Fruit fly (Drosophila melanogaster) whole organism, embryonic: Measurements from ENCODE around the gene Snx3.

Source experiments
- Bgb ChIP-seq: fragments of 200-800 bp; sonication (Bioruptor generic); IDR thresholded peaks from 2 replicates; pipeline ENCODE4 v1.3.6; 2022; ENCODE audit warnings: missing biosample characterization, missing genetic modification characterization; ENCODE audit not compliant: partially characterized antibody
- CG10959 ChIP-seq: fragments of 200-800 bp; sonication (Bioruptor generic); IDR thresholded peaks from 2 replicates; pipeline ENCODE4 v1.3.6; 2022; ENCODE audit warnings: missing biosample characterization, missing genetic modification characterization
- CG11560 ChIP-seq: fragments of 200-800 bp; sonication (Bioruptor generic); IDR thresholded peaks from 3 replicates; pipeline ENCODE4 v1.3.6; 2022; ENCODE audit warnings: missing biosample characterization, missing genetic modification characterization
- CG11696 ChIP-seq: fragments of 200-800 bp; sonication (Bioruptor generic); IDR thresholded peaks from 2 replicates; pipeline ENCODE4 v1.3.6; 2022; ENCODE audit warnings: missing biosample characterization, missing genetic modification characterization
- CG12391 ChIP-seq: fragments of 200-800 bp; sonication (Bioruptor generic); optimal IDR thresholded peaks from 3 replicates; lab custom pipeline; 2018; ENCODE audit warnings: missing biosample characterization, mild to moderate bottlenecking, missing genetic modification characterization, moderate library complexity
- CG12744 ChIP-seq: fragments of 200-800 bp; sonication (Bioruptor generic); optimal IDR thresholded peaks from 2 replicates; lab custom pipeline; 2016; ENCODE audit warnings: missing biosample characterization, missing genetic modification characterization
- CG12769 ChIP-seq: fragments of 200-800 bp; sonication (Bioruptor generic); optimal IDR thresholded peaks from 2 replicates; lab custom pipeline; 2019; ENCODE audit warnings: missing biosample characterization, mild to moderate bottlenecking, missing genetic modification characterization, moderate library complexity
- CG14050 ChIP-seq: fragments of 200-800 bp; sonication (Bioruptor generic); IDR thresholded peaks from 3 replicates; pipeline ENCODE4 v1.3.6; 2022; ENCODE audit warnings: missing biosample characterization, missing genetic modification characterization
- CG15269 ChIP-seq: fragments of 200-800 bp; sonication (Bioruptor generic); optimal IDR thresholded peaks from 2 replicates; lab custom pipeline; 2018; ENCODE audit warnings: missing biosample characterization, mild to moderate bottlenecking, missing genetic modification characterization, moderate library complexity
- CG15601 ChIP-seq: fragments of 200-800 bp; sonication (Bioruptor generic); optimal IDR thresholded peaks from 3 replicates; lab custom pipeline; 2019; ENCODE audit warnings: missing biosample characterization, mild to moderate bottlenecking, missing genetic modification characterization, moderate library complexity
- CG1602 ChIP-seq: fragments of 200-800 bp; sonication (Bioruptor generic); optimal IDR thresholded peaks from 3 replicates; lab custom pipeline; 2016; ENCODE audit warnings: missing biosample characterization, missing genetic modification characterization
- CG18262 ChIP-seq: fragments of 200-800 bp; optimal IDR thresholded peaks from 3 replicates; lab custom pipeline; 2019; ENCODE audit warnings: missing biosample characterization, mild to moderate bottlenecking, missing genetic modification characterization, moderate library complexity
- CG1832 ChIP-seq: fragments of 200-800 bp; sonication (Bioruptor generic); optimal IDR thresholded peaks from 2 replicates; lab custom pipeline; 2017; ENCODE audit warnings: missing biosample characterization, mild to moderate bottlenecking, missing genetic modification characterization, inconsistent platforms
- CG2120 ChIP-seq: fragments of 200-800 bp; sonication (Bioruptor generic); optimal IDR thresholded peaks from 3 replicates; lab custom pipeline; 2016; ENCODE audit warnings: missing biosample characterization, missing genetic modification characterization
- CG2889 ChIP-seq: fragments of 200-800 bp; sonication (Bioruptor generic); IDR thresholded peaks from 3 replicates; pipeline ENCODE4 v1.3.6; 2022; ENCODE audit warnings: missing biosample characterization, missing genetic modification characterization
- CG30020 ChIP-seq: fragments of 200-800 bp; optimal IDR thresholded peaks from 2 replicates; lab custom pipeline; 2019; ENCODE audit warnings: missing biosample characterization, mild to moderate bottlenecking, missing genetic modification characterization, moderate library complexity
- CG31388 ChIP-seq: fragments of 200-800 bp; sonication (Bioruptor generic); optimal IDR thresholded peaks from 2 replicates; lab custom pipeline; 2016; ENCODE audit warnings: missing biosample characterization, missing genetic modification characterization
- CG32772 ChIP-seq: fragments of 200-800 bp; sonication (Bioruptor generic); IDR thresholded peaks from 2 replicates; pipeline ENCODE4 v1.3.6; 2022; ENCODE audit warnings: missing biosample characterization, missing genetic modification characterization
- CG3847 ChIP-seq: fragments of 200-800 bp; sonication (Bioruptor generic); IDR thresholded peaks from 2 replicates; pipeline ENCODE4 v1.3.6; 2022; ENCODE audit warnings: missing biosample characterization, missing genetic modification characterization
- CG7271 ChIP-seq: fragments of 200-800 bp; sonication (Bioruptor generic); optimal IDR thresholded peaks from 2 replicates; lab custom pipeline; 2018; ENCODE audit warnings: missing biosample characterization, mild to moderate bottlenecking, missing genetic modification characterization, moderate library complexity
- CG7556 ChIP-seq: fragments of 200-800 bp; sonication (Bioruptor generic); optimal IDR thresholded peaks from 2 replicates; lab custom pipeline; 2017; ENCODE audit warnings: missing biosample characterization, mild to moderate bottlenecking, missing genetic modification characterization
- CG7786 ChIP-seq: fragments of 200-800 bp; sonication (Bioruptor generic); optimal IDR thresholded peaks from 2 replicates; lab custom pipeline; 2016; ENCODE audit warnings: missing biosample characterization, missing genetic modification characterization
- CG8290 ChIP-seq, 3 experiments: fragments of 200-800 bp; sonication (Bioruptor generic); optimal IDR thresholded peaks; 2 replicates each; lab custom pipeline; 2016 to 2019; ENCODE audit warnings: missing biosample characterization in 3 of 3, missing genetic modification characterization in 3 of 3, mild to moderate bottlenecking in 2 of 3, moderate library complexity in 1 of 3
- CG9817 ChIP-seq: fragments of 200-800 bp; sonication (Bioruptor generic); optimal IDR thresholded peaks from 2 replicates; lab custom pipeline; 2018; ENCODE audit warnings: missing biosample characterization, mild to moderate bottlenecking, missing genetic modification characterization, moderate library complexity
- CG9876 ChIP-seq: fragments of 200-800 bp; sonication (Bioruptor generic); optimal IDR thresholded peaks from 2 replicates; lab custom pipeline; 2016; ENCODE audit warnings: missing biosample characterization, missing genetic modification characterization
- D19B ChIP-seq: fragments of 200-800 bp; sonication (Bioruptor generic); optimal IDR thresholded peaks from 2 replicates; lab custom pipeline; 2017; ENCODE audit warnings: missing biosample characterization, mild to moderate bottlenecking, missing genetic modification characterization
- Fer1 ChIP-seq: fragments of 200-800 bp; sonication (Bioruptor generic); optimal IDR thresholded peaks from 2 replicates; lab custom pipeline; 2017; ENCODE audit warnings: missing biosample characterization, mild to moderate bottlenecking, missing genetic modification characterization
- HHEX ChIP-seq: fragments of 200-800 bp; sonication (Bioruptor generic); optimal IDR thresholded peaks from 3 replicates; lab custom pipeline; 2017; ENCODE audit warnings: missing biosample characterization, mild to moderate bottlenecking, missing genetic modification characterization, missing genetic modification reagents
- Lim3 ChIP-seq: fragments of 200-800 bp; sonication (Bioruptor generic); IDR thresholded peaks from 2 replicates; pipeline ENCODE4 v1.3.6; 2022; ENCODE audit warnings: missing biosample characterization, missing genetic modification characterization
- Mad ChIP-seq: fragments of 200-800 bp; sonication (Bioruptor generic); optimal IDR thresholded peaks from 2 replicates; lab custom pipeline; 2016; ENCODE audit warnings: missing biosample characterization, missing genetic modification characterization
- NC2β ChIP-seq: fragments of 200-800 bp; sonication (Bioruptor generic); optimal IDR thresholded peaks from 2 replicates; lab custom pipeline; 2016; ENCODE audit warnings: missing biosample characterization, missing genetic modification characterization
- Sry-β ChIP-seq: fragments of 200-800 bp; sonication (Bioruptor generic); optimal IDR thresholded peaks from 2 replicates; lab custom pipeline; 2018; ENCODE audit warnings: missing biosample characterization, mild to moderate bottlenecking, missing genetic modification characterization, moderate library complexity
- bab2 ChIP-seq: fragments of 200-800 bp; sonication (Bioruptor generic); optimal IDR thresholded peaks from 2 replicates; lab custom pipeline; 2016; ENCODE audit warnings: missing biosample characterization, missing genetic modification characterization
- crol ChIP-seq: fragments of 200-800 bp; sonication (Bioruptor generic); IDR thresholded peaks from 2 replicates; pipeline ENCODE4 v1.3.6; 2022; ENCODE audit warnings: missing biosample characterization, missing genetic modification characterization
- disco-r ChIP-seq: fragments of 200-800 bp; sonication (Bioruptor generic); optimal IDR thresholded peaks from 2 replicates; lab custom pipeline; 2016; ENCODE audit warnings: missing biosample characterization, missing genetic modification characterization
- dmrt11E ChIP-seq: fragments of 200-800 bp; sonication (Bioruptor generic); optimal IDR thresholded peaks from 3 replicates; lab custom pipeline; 2018; ENCODE audit warnings: missing biosample characterization, mild to moderate bottlenecking, missing genetic modification characterization, moderate library complexity
- dmrt99B ChIP-seq: fragments of 200-800 bp; sonication (Bioruptor generic); optimal IDR thresholded peaks from 2 replicates; lab custom pipeline; 2018; ENCODE audit warnings: missing biosample characterization, mild to moderate bottlenecking, missing genetic modification characterization, moderate library complexity
- dysf ChIP-seq: fragments of 200-800 bp; sonication (Bioruptor generic); IDR thresholded peaks from 3 replicates; pipeline ENCODE4 v1.3.6; 2022; ENCODE audit warnings: missing biosample characterization, missing genetic modification characterization
- ewg ChIP-seq: fragments of 200-800 bp; sonication (Bioruptor generic); optimal IDR thresholded peaks from 3 replicates; lab custom pipeline; 2017; ENCODE audit warnings: mild to moderate bottlenecking, missing biosample characterization, missing genetic modification reagents, missing genetic modification characterization
- exex ChIP-seq: fragments of 200-800 bp; sonication (Bioruptor generic); optimal IDR thresholded peaks from 4 replicates; lab custom pipeline; 2018; ENCODE audit warnings: missing biosample characterization, mild to moderate bottlenecking, missing genetic modification characterization, moderate library complexity
- gem ChIP-seq: fragments of 200-800 bp; sonication (Bioruptor generic); optimal IDR thresholded peaks from 2 replicates; lab custom pipeline; 2019; ENCODE audit warnings: missing biosample characterization, mild to moderate bottlenecking, missing genetic modification characterization, moderate library complexity
- klu ChIP-seq: fragments of 200-800 bp; sonication (Bioruptor generic); IDR thresholded peaks from 2 replicates; pipeline ENCODE4 v1.3.6; 2022; ENCODE audit warnings: missing biosample characterization, missing genetic modification characterization
- lmd ChIP-seq: fragments of 200-800 bp; sonication (Bioruptor generic); IDR thresholded peaks from 2 replicates; pipeline ENCODE4 v1.3.6; 2022; ENCODE audit warnings: missing biosample characterization, missing genetic modification characterization
- otp ChIP-seq: fragments of 200-800 bp; sonication (Bioruptor generic); IDR thresholded peaks from 3 replicates; pipeline ENCODE4, ENCODE4 v1.3.6; 2022; ENCODE audit warnings: missing biosample characterization, missing genetic modification characterization
- pb ChIP-seq: fragments of 200-800 bp; sonication (Bioruptor generic); optimal IDR thresholded peaks from 3 replicates; lab custom pipeline; 2016; ENCODE audit warnings: missing biosample characterization, missing genetic modification characterization
- rib ChIP-seq: fragments of 200-800 bp; sonication (Bioruptor generic); IDR thresholded peaks from 2 replicates; pipeline ENCODE4 v1.3.6; 2022; ENCODE audit warnings: missing biosample characterization, missing genetic modification characterization
- sob ChIP-seq: fragments of 200-800 bp; sonication (Bioruptor generic); IDR thresholded peaks from 2 replicates; pipeline ENCODE4 v1.3.6; 2022; ENCODE audit warnings: missing biosample characterization, missing genetic modification characterization
- tgo ChIP-seq: fragments of 200-800 bp; sonication (Bioruptor generic); IDR thresholded peaks from 3 replicates; pipeline ENCODE4 v1.3.6; 2022; ENCODE audit warnings: missing biosample characterization, missing genetic modification characterization
- trh ChIP-seq: fragments of 200-800 bp; sonication (Bioruptor generic); optimal IDR thresholded peaks from 2 replicates; lab custom pipeline; 2016; ENCODE audit warnings: missing biosample characterization, missing genetic modification characterization
- tup ChIP-seq: fragments of 200-800 bp; sonication (Bioruptor generic); optimal IDR thresholded peaks from 2 replicates; lab custom pipeline; 2016; ENCODE audit warnings: missing biosample characterization, mild to moderate bottlenecking, missing genetic modification characterization, moderate library complexity
- unpg ChIP-seq: fragments of 200-800 bp; sonication (Bioruptor generic); optimal IDR thresholded peaks from 3 replicates; lab custom pipeline; 2018; ENCODE audit warnings: missing biosample characterization, mild to moderate bottlenecking, missing genetic modification characterization, moderate library complexity

Snx3 gene

DNA sequence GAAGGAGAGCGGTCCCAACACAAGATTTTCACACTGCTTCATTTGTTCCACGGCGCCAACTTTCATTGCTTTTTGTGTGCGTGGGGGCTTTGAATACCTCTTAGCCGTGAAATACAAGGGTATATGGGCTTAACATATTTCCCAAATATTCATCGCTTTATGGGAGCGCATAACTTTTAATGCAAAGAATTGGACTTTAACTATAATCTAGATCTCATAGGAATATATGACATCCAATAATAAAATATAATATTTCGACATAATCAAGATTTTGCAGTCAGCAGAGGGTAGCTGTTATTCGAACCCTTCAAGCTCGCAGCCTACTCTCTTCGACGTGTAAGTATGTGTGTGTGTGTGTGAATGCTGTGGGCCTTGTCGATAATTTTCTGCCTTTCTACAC, 36.2 kb upstream of the Snx3 start (continued):
- TF ChIP-seq ewg (GFP tag; lab: Kevin White, UChicago) (no peak), CG2120 (GFP tag; lab: Kevin White, UChicago) (peak; percentile 64), CG12769 (tag; lab: Kevin White, UChicago) (peak; percentile 15), CG32772 (no peak), CG2889 (0 out of 3 replicates have a peak, but pooled peaks have one; percentile 36), CG9817 (tag; lab: Kevin White, UChicago) (peak; percentile 17), crol (GFP tag; lab: Robert Waterston, UW) (no peak), NC2β (GFP tag; lab: Kevin White, UChicago) (no peak), CG8290 (GFP tag; optimal IDR thresholded peaks at IDR 0.05; lab: Kevin White, UChicago) (no peak), CG8290 (tag; optimal IDR thresholded peaks at IDR 0.05; lab: Kevin White, UChicago) (no peak), tup (GFP tag; lab: Kevin White, UChicago) (no peak), dmrt99B (tag; lab: Kevin White, UChicago) (peak; percentile 59), CG12391 (tag; lab: Kevin White, UChicago) (no peak), sob (GFP tag; lab: Robert Waterston, UW) (0 out of 2 replicates have a peak, but pooled peaks have one; percentile 35), D19B (peak; percentile 89), Fer1 (GFP tag; lab: Kevin White, UChicago) (peak; percentile 70), CG11696 (no peak), otp (GFP tag; lab: Robert Waterston, UW) (no peak), CG14050 (GFP tag; lab: Robert Waterston, UW) (no peak), CG3847 (GFP tag; lab: Robert Waterston, UW) (no peak), CG7271 (tag; lab: Kevin White, UChicago) (no peak), CG9876 (no peak), dmrt11E (tag; lab: Kevin White, UChicago) (no peak), Mad (GFP tag; lab: Kevin White, UChicago) (no peak), tgo (peak; percentile 46; the same call in 2 of the 3 replicates), Sry-β (GFP tag; lab: Kevin White, UChicago) (no peak), Bgb (no peak), CG1602 (GFP tag; lab: Kevin White, UChicago) (peak; percentile 3), CG31388 (GFP tag; lab: Kevin White, UChicago) (no peak), CG11560 (tag; lab: Robert Waterston, UW) (no peak), trh (GFP tag; lab: Kevin White, UChicago) (no peak), disco-r (GFP tag; lab: Kevin White, UChicago) (no peak), CG1832 (GFP tag; lab: Kevin White, UChicago) (no peak), CG12744 (no peak), lmd (GFP tag; lab: Robert Waterston, UW) (peak; percentile 29; the same call in 1 of the 2 replicates), CG18262 (tag; lab: Kevin White, UChicago) (no peak), CG10959 (GFP tag; lab: Robert Waterston, UW) (no peak), Lim3 (GFP tag; lab: Robert Waterston, UW) (no peak), gem (tag; lab: Kevin White, UChicago) (peak; percentile 66), dysf (GFP tag; lab: Robert Waterston, UW) (peak; percentile 65), CG15601 (tag; lab: Kevin White, UChicago) (no peak), CG7786 (GFP tag; lab: Kevin White, UChicago) (no peak), HHEX (GFP tag; lab: Kevin White, UChicago) (peak; percentile 36), CG15269 (tag; lab: Kevin White, UChicago) (peak; percentile 39), rib (no peak), exex (tag; lab: Kevin White, UChicago) (no peak), bab2 (GFP tag; lab: Kevin White, UChicago) (peak; percentile 33), pb (GFP tag; lab: Kevin White, UChicago) (no peak), klu (GFP tag; lab: Robert Waterston, UW) (no peak), CG30020 (tag; lab: Kevin White, UChicago) (no peak), unpg (peak; percentile 31), CG7556 (GFP tag; lab: Kevin White, UChicago) (peak; percentile 51)
